Worm (Caenorhabditis elegans) whole organism, young adult: ENCODE data around the gene atg-9.

ENCODE experiments used
- B0336.3 ChIP-seq: fragments of 200-800 bp; sonication (Bioruptor generic); IDR thresholded peaks from 2 replicates; pipeline ENCODE4 v1.3.6; 2022; ENCODE audit warnings: missing genetic modification characterization, missing compliant biosample characterization
- D2030.7 ChIP-seq: fragments of 200-800 bp; sonication (Bioruptor generic); IDR thresholded peaks from 2 replicates; pipeline ENCODE4 v1.3.6; 2022; ENCODE audit warnings: missing genetic modification reagents, missing genetic modification characterization, missing compliant biosample characterization
- F10E7.11 ChIP-seq: sonication (generic microtip); optimal IDR thresholded peaks from 2 replicates; lab custom pipeline; 2017; ENCODE audit warnings: mild to moderate bottlenecking, missing genetic modification characterization, moderate library complexity, missing compliant biosample characterization
- F33H1.4 ChIP-seq: fragments of 200-800 bp; sonication (Bioruptor generic); IDR thresholded peaks from 2 replicates; pipeline ENCODE4 v1.3.6; 2022; ENCODE audit warnings: missing genetic modification reagents, missing genetic modification characterization, missing compliant biosample characterization
- F37B4.10 ChIP-seq: fragments of 200-800 bp; sonication (Bioruptor generic); IDR thresholded peaks from 2 replicates; pipeline ENCODE4 v1.3.6; 2022; ENCODE audit warnings: missing genetic modification characterization, missing compliant biosample characterization
- Y53F4B.3 ChIP-seq: fragments of 200-800 bp; sonication (Bioruptor generic); IDR thresholded peaks from 2 replicates; pipeline ENCODE4 v1.3.6; 2022; ENCODE audit warnings: missing genetic modification reagents, missing genetic modification characterization, missing compliant biosample characterization
- Y53G8AR.9 ChIP-seq: fragments of 200-800 bp; sonication (Bioruptor generic); conservative IDR thresholded peaks from 2 replicates; pipeline ENCODE4 v1.3.6; 2022; ENCODE audit warnings: missing genetic modification reagents, missing genetic modification characterization, missing compliant biosample characterization
- Y67H2A.10 ChIP-seq: fragments of 200-800 bp; sonication (Bioruptor generic); conservative IDR thresholded peaks from 2 replicates; pipeline ENCODE4 v1.3.6; 2022; ENCODE audit warnings: missing genetic modification reagents, missing genetic modification characterization, missing compliant biosample characterization
- Y79H2A.3 ChIP-seq: fragments of 200-800 bp; sonication (Bioruptor generic); conservative IDR thresholded peaks from 2 replicates; pipeline ENCODE4 v1.3.6; 2022; ENCODE audit warnings: missing genetic modification reagents, missing genetic modification characterization, missing compliant biosample characterization
- ZK185.1 ChIP-seq: sonication (generic microtip); optimal IDR thresholded peaks from 2 replicates; lab custom pipeline; 2016; ENCODE audit warnings: mild to moderate bottlenecking, missing genetic modification characterization, missing compliant biosample characterization; ENCODE audit not compliant: poor library complexity, severe bottlenecking
- akir-1 ChIP-seq: fragments of 200-800 bp; sonication (Bioruptor generic); optimal IDR thresholded peaks from 2 replicates; lab custom pipeline; 2018; ENCODE audit warnings: mild to moderate bottlenecking, missing genetic modification characterization, moderate library complexity, missing compliant biosample characterization
- aptf-2 ChIP-seq: fragments of 200-800 bp; sonication (Bioruptor generic); conservative IDR thresholded peaks from 2 replicates; pipeline ENCODE4 v1.3.6; 2022; ENCODE audit warnings: missing genetic modification reagents, missing genetic modification characterization, missing compliant biosample characterization
- attf-3 ChIP-seq: fragments of 200-800 bp; sonication (Bioruptor generic); conservative IDR thresholded peaks from 2 replicates; pipeline ENCODE4 v1.3.6; 2022; ENCODE audit warnings: missing genetic modification reagents, missing genetic modification characterization, missing compliant biosample characterization
- attf-5 ChIP-seq: fragments of 200-800 bp; sonication (Bioruptor generic); optimal IDR thresholded peaks from 2 replicates; lab custom pipeline; 2018; ENCODE audit warnings: mild to moderate bottlenecking, missing genetic modification characterization, missing compliant biosample characterization
- bed-1 ChIP-seq: fragments of 200-800 bp; sonication (Bioruptor generic); IDR thresholded peaks from 2 replicates; pipeline ENCODE4 v1.3.6; 2022; ENCODE audit warnings: missing genetic modification reagents, missing genetic modification characterization, missing compliant biosample characterization
- ceh-27 ChIP-seq: fragments of 200-800 bp; sonication (Bioruptor generic); optimal IDR thresholded peaks from 2 replicates; lab custom pipeline; 2018; ENCODE audit warnings: mild to moderate bottlenecking, missing genetic modification characterization, moderate library complexity, missing compliant biosample characterization
- ceh-79 ChIP-seq: sonication (generic microtip); optimal IDR thresholded peaks from 2 replicates; lab custom pipeline; 2017; ENCODE audit warnings: mild to moderate bottlenecking, missing genetic modification characterization, missing compliant biosample characterization
- dpl-1 ChIP-seq: fragments of 150-350 bp; optimal IDR thresholded peaks from 2 replicates; lab custom pipeline; 2014; ENCODE audit warnings: missing biosample characterization, missing genetic modification reagents, missing genetic modification characterization
- efl-1 ChIP-seq: fragments of 150-350 bp; optimal IDR thresholded peaks from 2 replicates; lab custom pipeline; 2014; ENCODE audit warnings: missing biosample characterization, missing genetic modification reagents, missing genetic modification characterization
- egrh-3 ChIP-seq: fragments of 200-800 bp; sonication (Bioruptor generic); IDR thresholded peaks from 2 replicates; pipeline ENCODE4 v1.3.6; 2022; ENCODE audit warnings: missing genetic modification reagents, missing genetic modification characterization, missing compliant biosample characterization
- ets-4 ChIP-seq: fragments of 200-800 bp; sonication (Bioruptor generic); optimal IDR thresholded peaks from 2 replicates; lab custom pipeline; 2018; ENCODE audit warnings: mild to moderate bottlenecking, missing genetic modification characterization, missing compliant biosample characterization
- fkh-3 ChIP-seq: sonication (generic microtip); optimal IDR thresholded peaks from 2 replicates; lab custom pipeline; 2016; ENCODE audit warnings: mild to moderate bottlenecking, missing genetic modification characterization, missing compliant biosample characterization
- hlh-26 ChIP-seq: fragments of 200-800 bp; sonication (Bioruptor generic); conservative IDR thresholded peaks from 2 replicates; pipeline ENCODE4 v1.3.6; 2022; ENCODE audit warnings: missing genetic modification reagents, missing genetic modification characterization, missing compliant biosample characterization
- hmg-1.2 ChIP-seq: fragments of 200-800 bp; sonication (Bioruptor generic); IDR thresholded peaks from 2 replicates; pipeline ENCODE4 v1.3.6; 2022; ENCODE audit warnings: missing genetic modification reagents, missing genetic modification characterization, missing compliant biosample characterization
- let-607 ChIP-seq, 2 experiments: fragments of 200-800 bp in 1 of 2; sonication (Bioruptor generic) in 1 of 2; sonication (generic microtip) in 1 of 2; optimal IDR thresholded peaks; 2 replicates each; lab custom pipeline; 2016 to 2018; ENCODE audit warnings: mild to moderate bottlenecking in 2 of 2, missing compliant biosample characterization in 2 of 2, missing genetic modification characterization in 2 of 2, moderate library complexity in 2 of 2, missing genotype in 1 of 2
- lin-26 ChIP-seq: fragments of 200-800 bp; sonication (Bioruptor generic); IDR thresholded peaks from 2 replicates; pipeline ENCODE4 v1.3.6; 2022; ENCODE audit warnings: missing genetic modification reagents, missing genetic modification characterization, missing compliant biosample characterization
- lin-35 ChIP-seq, 3 experiments: fragments of 150-350 bp in 2 of 3; sonication (generic microtip) in 1 of 3; optimal IDR thresholded peaks; 2 replicates each; lab custom pipeline; 2014 to 2018; ENCODE audit warnings: missing biosample characterization in 3 of 3, missing genetic modification characterization in 3 of 3, missing genetic modification reagents in 3 of 3
- lin-54 ChIP-seq: fragments of 200-800 bp; sonication (Bioruptor generic); optimal IDR thresholded peaks from 2 replicates; lab custom pipeline; 2018; ENCODE audit warnings: mild to moderate bottlenecking, missing genetic modification characterization, missing compliant biosample characterization
- madf-8 ChIP-seq: fragments of 200-800 bp; sonication (Bioruptor generic); conservative IDR thresholded peaks from 2 replicates; pipeline ENCODE4 v1.3.6; 2022; ENCODE audit warnings: missing genetic modification reagents, missing genetic modification characterization, missing compliant biosample characterization
- mes-4 ChIP-seq: sonication (generic microtip); optimal IDR thresholded peaks from 2 replicates; lab custom pipeline; 2016; ENCODE audit warnings: missing genotype, missing genetic modification characterization, missing compliant biosample characterization
- mxl-1 ChIP-seq: sonication (generic microtip); optimal IDR thresholded peaks from 2 replicates; lab custom pipeline; 2016; ENCODE audit warnings: missing genetic modification characterization, missing compliant biosample characterization
- nfya-1 ChIP-seq: sonication (generic microtip); optimal IDR thresholded peaks from 2 replicates; lab custom pipeline; 2017; ENCODE audit warnings: antibody characterized with exemption, missing compliant biosample characterization, missing genetic modification characterization, borderline replicate concordance; ENCODE audit not compliant: insufficient read depth
- nfya-2 ChIP-seq: fragments of 200-800 bp; sonication (Bioruptor generic); IDR thresholded peaks from 2 replicates; pipeline ENCODE4 v1.3.6; 2022; ENCODE audit warnings: missing genetic modification reagents, missing genetic modification characterization, missing compliant biosample characterization
- nfyb-1 ChIP-seq: fragments of 200-800 bp; sonication (Bioruptor generic); IDR thresholded peaks from 2 replicates; pipeline ENCODE4 v1.3.6; 2022; ENCODE audit warnings: missing genetic modification reagents, missing genetic modification characterization, missing compliant biosample characterization
- nhr-80 ChIP-seq: sonication (generic microtip); optimal IDR thresholded peaks from 2 replicates; lab custom pipeline; 2016; ENCODE audit warnings: missing genetic modification characterization, missing compliant biosample characterization
- rec-8 ChIP-seq, 2 experiments: sonication (generic microtip); optimal IDR thresholded peaks; 2 replicates each; lab custom pipeline; 2016; ENCODE audit warnings: mild to moderate bottlenecking in 2 of 2, missing genetic modification characterization in 2 of 2, missing genetic modification reagents in 2 of 2, missing genotype in 2 of 2, missing biosample characterization in 1 of 2, missing compliant biosample characterization in 1 of 2, moderate library complexity in 1 of 2
- sea-2 ChIP-seq: fragments of 200-800 bp; sonication (Bioruptor generic); IDR thresholded peaks from 2 replicates; pipeline ENCODE4 v1.3.6; 2022; ENCODE audit warnings: missing genetic modification characterization, missing compliant biosample characterization
- snpc-1.1 ChIP-seq: sonication (generic microtip); optimal IDR thresholded peaks from 2 replicates; lab custom pipeline; 2017; ENCODE audit warnings: missing genetic modification characterization, mild to moderate bottlenecking, missing compliant biosample characterization, antibody characterized with exemption, moderate library complexity, missing genotype, missing genetic modification reagents; ENCODE audit not compliant: insufficient read depth
- snpc-3.4 ChIP-seq: sonication (generic microtip); optimal IDR thresholded peaks from 2 replicates; lab custom pipeline; 2017; ENCODE audit warnings: missing genetic modification characterization, mild to moderate bottlenecking, missing compliant biosample characterization, antibody characterized with exemption, moderate library complexity, missing genotype, missing genetic modification reagents
- snpc-4 ChIP-seq, 5 experiments: fragments of 150-350 bp in 1 of 5; sonication (generic microtip) in 4 of 5; optimal IDR thresholded peaks; 2 replicates each; lab custom pipeline; 2014 to 2018; ENCODE audit warnings: missing genetic modification characterization in 5 of 5, missing biosample characterization in 3 of 5, antibody characterized with exemption in 2 of 5, mild to moderate bottlenecking in 2 of 5, missing compliant biosample characterization in 2 of 5, missing genotype in 2 of 5, moderate library complexity in 2 of 5, missing genetic modification reagents in 1 of 5
- xnd-1 ChIP-seq: sonication (generic microtip); optimal IDR thresholded peaks from 2 replicates; lab custom pipeline; 2016; ENCODE audit warnings: missing genotype, missing genetic modification reagents, missing genetic modification characterization, missing compliant biosample characterization
- zfh-2 ChIP-seq: fragments of 200-800 bp; sonication (Bioruptor generic); conservative IDR thresholded peaks from 2 replicates; pipeline ENCODE4 v1.3.6; 2022; ENCODE audit warnings: missing genetic modification reagents, missing genetic modification characterization, missing compliant biosample characterization
- zim-3 ChIP-seq: sonication (generic microtip); optimal IDR thresholded peaks from 2 replicates; lab custom pipeline; 2017; ENCODE audit warnings: mild to moderate bottlenecking, missing genetic modification characterization, moderate library complexity, missing compliant biosample characterization
- ztf-18 ChIP-seq: sonication (generic microtip); optimal IDR thresholded peaks from 2 replicates; lab custom pipeline; 2016; ENCODE audit warnings: missing genotype, mild to moderate bottlenecking, missing genetic modification characterization, missing compliant biosample characterization
- ztf-26 ChIP-seq: sonication (generic microtip); optimal IDR thresholded peaks from 2 replicates; lab custom pipeline; 2017; ENCODE audit warnings: missing genetic modification characterization, missing compliant biosample characterization
- ztf-3 ChIP-seq: fragments of 200-800 bp; sonication (Bioruptor generic); optimal IDR thresholded peaks from 2 replicates; lab custom pipeline; 2018; ENCODE audit warnings: mild to moderate bottlenecking, missing genetic modification characterization, missing compliant biosample characterization
- ztf-6 ChIP-seq: fragments of 200-800 bp; sonication (Bioruptor generic); IDR thresholded peaks from 2 replicates; pipeline ENCODE4 v1.3.6; 2022; ENCODE audit warnings: missing genetic modification reagents, missing genetic modification characterization, missing compliant biosample characterization

The atg-9 gene

ce11 chrV:311485-312090 is 37.6 kb upstream of the atg-9 start, which contains the start of gene phf-10 (continued):
- TF ChIP-seq lin-26 (GFP tag; lab: Robert Waterston, UW) = no peak
- no peak for TF ChIP-seq fkh-3 (tag; lab: Kevin White, UChicago)
- TF ChIP-seq mes-4 (tag; lab: Kevin White, UChicago) = no peak
- 0 out of 2 replicates have a peak, but pooled peaks have one; percentile 26 for TF ChIP-seq madf-8
- no peak for TF ChIP-seq snpc-3.4 (tag; lab: Kevin White, UChicago)
- peak; percentile 40 for TF ChIP-seq lin-54 (GFP tag; lab: Kevin White, UChicago)
- no peak for TF ChIP-seq F10E7.11
- TF ChIP-seq F33H1.4 (GFP tag; lab: Robert Waterston, UW) = no peak
- no peak for TF ChIP-seq snpc-1.1
- TF ChIP-seq hlh-26 (GFP tag; lab: Robert Waterston, UW) = no peak
- no peak for TF ChIP-seq attf-5 (GFP tag; lab: Kevin White, UChicago)
- no peak for TF ChIP-seq Y79H2A.3 (GFP tag; lab: Robert Waterston, UW)
- no peak for TF ChIP-seq ztf-3
- no peak for TF ChIP-seq D2030.7
- TF ChIP-seq let-607 (tag; optimal IDR thresholded peaks at IDR 0.05; lab: Kevin White, UChicago) = no peak
- no peak for TF ChIP-seq F37B4.10 (GFP tag; lab: Robert Waterston, UW)
- no peak for TF ChIP-seq ztf-6 (GFP tag; lab: Robert Waterston, UW)
- no peak for TF ChIP-seq akir-1 (GFP tag; lab: Kevin White, UChicago)
- no peak for TF ChIP-seq nfya-1
- TF ChIP-seq zim-3 (tag; lab: Kevin White, UChicago) = no peak
- TF ChIP-seq mxl-1 (tag; lab: Kevin White, UChicago) = no peak
- no peak for TF ChIP-seq nfyb-1
- no peak for TF ChIP-seq Y53G8AR.9 (GFP tag; lab: Robert Waterston, UW)
- no peak for TF ChIP-seq zfh-2 (GFP tag; lab: Robert Waterston, UW)
- TF ChIP-seq dpl-1 = peak; percentile 39
- TF ChIP-seq nfya-2 (GFP tag; lab: Robert Waterston, UW) = no peak
- no peak for TF ChIP-seq lin-35 (GFP tag; optimal IDR thresholded peaks at IDR 0.05; lab: Kevin White, UChicago)
- no peak for TF ChIP-seq sea-2 (GFP tag; lab: Robert Waterston, UW)
- TF ChIP-seq ztf-26 (tag; lab: Kevin White, UChicago) = no peak
- no peak for TF ChIP-seq ZK185.1 (tag; lab: Kevin White, UChicago)
- peak; percentile 32 for TF ChIP-seq xnd-1 (tag; lab: Kevin White, UChicago)
- no peak for TF ChIP-seq nhr-80 (tag; lab: Kevin White, UChicago)
- no peak for TF ChIP-seq aptf-2
- TF ChIP-seq hmg-1.2 (GFP tag; lab: Robert Waterston, UW) = peak; percentile 16; the same call in 1 of the 2 replicates
- no peak for TF ChIP-seq rec-8 (tag; optimal IDR thresholded peaks at IDR 0.05; lab: Kevin White, UChicago)
- no peak for TF ChIP-seq Y53F4B.3 (GFP tag; lab: Robert Waterston, UW)
- TF ChIP-seq egrh-3 (GFP tag; lab: Robert Waterston, UW) = no peak
- TF ChIP-seq ztf-18 (tag; lab: Kevin White, UChicago) = no peak
- no peak for TF ChIP-seq ceh-79 (tag; lab: Kevin White, UChicago)
- TF ChIP-seq B0336.3 = no peak
- TF ChIP-seq ets-4 = no peak
- no peak for TF ChIP-seq attf-3 (GFP tag; lab: Robert Waterston, UW)
- no peak for TF ChIP-seq ceh-27
- no peak for TF ChIP-seq Y67H2A.10 (GFP tag; lab: Robert Waterston, UW)
- no peak for TF ChIP-seq snpc-4 (GFP tag; optimal IDR thresholded peaks at IDR 0.05; lab: Kevin White, UChicago)
- peak in 1 of 4 experiments; percentile 25 for TF ChIP-seq snpc-4 (tag; optimal IDR thresholded peaks at IDR 0.05; lab: Kevin White, UChicago)
- no peak for TF ChIP-seq bed-1
- peak; percentile 87 for TF ChIP-seq efl-1
